Worm (Caenorhabditis elegans) whole organism, L1 larva: ENCODE results near the gene decr-1.1.

Experiments used
- C04F5.9 ChIP-seq: sonication (generic microtip); optimal IDR thresholded peaks from 2 replicates; lab custom pipeline; 2016; ENCODE audit warnings: missing genetic modification characterization, missing compliant biosample characterization
- C34B4.2 ChIP-seq: sonication (generic microtip); optimal IDR thresholded peaks from 2 replicates; lab custom pipeline; 2017; ENCODE audit warnings: mild to moderate bottlenecking, missing genetic modification characterization, missing compliant biosample characterization
- Y116A8C.19 ChIP-seq: sonication (generic microtip); optimal IDR thresholded peaks from 2 replicates; lab custom pipeline; 2016; ENCODE audit warnings: missing compliant biosample characterization, missing genetic modification characterization, borderline replicate concordance
- blmp-1 ChIP-seq: fragments of 150-350 bp; optimal IDR thresholded peaks from 2 replicates; lab custom pipeline; 2014; ENCODE audit warnings: missing biosample characterization, missing genetic modification characterization
- ceh-63 ChIP-seq: fragments of 200-800 bp; sonication (Bioruptor generic); optimal IDR thresholded peaks from 2 replicates; lab custom pipeline; 2018; ENCODE audit warnings: mild to moderate bottlenecking, missing genetic modification characterization, missing compliant biosample characterization
- ces-1 ChIP-seq: fragments of 150-350 bp; optimal IDR thresholded peaks from 2 replicates; lab custom pipeline; 2014; ENCODE audit warnings: missing biosample characterization, missing genetic modification reagents, missing genetic modification characterization
- dpl-1 ChIP-seq, 3 experiments: fragments of 150-350 bp in 2 of 3; sonication (generic microtip) in 1 of 3; optimal IDR thresholded peaks; 2 replicates each; lab custom pipeline; 2014 to 2017; ENCODE audit warnings: missing biosample characterization in 3 of 3, missing genetic modification characterization in 3 of 3, missing genetic modification reagents in 3 of 3
- dsc-1 ChIP-seq: sonication (generic microtip); optimal IDR thresholded peaks from 2 replicates; lab custom pipeline; 2016; ENCODE audit warnings: mild to moderate bottlenecking, missing genetic modification characterization, missing compliant biosample characterization
- efl-3 ChIP-seq: fragments of 200-800 bp; sonication (Bioruptor generic); optimal IDR thresholded peaks from 2 replicates; lab custom pipeline; 2018; ENCODE audit warnings: mild to moderate bottlenecking, missing genetic modification characterization, missing compliant biosample characterization
- egl-13 ChIP-seq: sonication (generic microtip); optimal IDR thresholded peaks from 2 replicates; lab custom pipeline; 2016; ENCODE audit warnings: missing genotype, missing genetic modification reagents, missing genetic modification characterization, missing compliant biosample characterization
- egl-27 ChIP-seq, 2 experiments: fragments of 150-350 bp in 1 of 2; sonication (generic microtip); optimal IDR thresholded peaks; 3 replicates each; lab custom pipeline; 2017 to 2018; ENCODE audit warnings: missing biosample characterization in 2 of 2, missing genetic modification characterization in 2 of 2, missing genetic modification reagents in 2 of 2
- elt-2 ChIP-seq: sonication (generic microtip); optimal IDR thresholded peaks from 2 replicates; lab custom pipeline; 2016; ENCODE audit warnings: missing genetic modification characterization, mild to moderate bottlenecking, inconsistent platforms, missing compliant biosample characterization, missing genetic modification reagents
- elt-3 ChIP-seq, 6 experiments: fragments of 150-350 bp in 1 of 6; sonication (generic microtip); optimal IDR thresholded peaks; 2 replicates each; lab custom pipeline; 2017 to 2018; ENCODE audit warnings: missing biosample characterization in 6 of 6, missing genetic modification characterization in 6 of 6, inconsistent platforms in 1 of 6
- ets-5 ChIP-seq: fragments of 200-800 bp; sonication (Bioruptor generic); IDR thresholded peaks from 2 replicates; pipeline ENCODE4 v1.3.6; 2022; ENCODE audit warnings: missing genetic modification characterization, missing compliant biosample characterization
- fkh-10 ChIP-seq: sonication (generic microtip); optimal IDR thresholded peaks from 2 replicates; lab custom pipeline; 2017; ENCODE audit warnings: missing biosample characterization, missing genetic modification reagents, missing genetic modification characterization
- fkh-4 ChIP-seq: sonication (generic microtip); optimal IDR thresholded peaks from 2 replicates; lab custom pipeline; 2016; ENCODE audit warnings: missing compliant biosample characterization, missing genetic modification characterization, borderline replicate concordance
- fkh-8 ChIP-seq: sonication (generic microtip); optimal IDR thresholded peaks from 2 replicates; lab custom pipeline; 2016; ENCODE audit warnings: mild to moderate bottlenecking, missing genetic modification characterization, missing compliant biosample characterization
- hlh-17 ChIP-seq: fragments of 200-800 bp; sonication (Bioruptor generic); optimal IDR thresholded peaks from 2 replicates; lab custom pipeline; 2018; ENCODE audit warnings: missing genetic modification characterization, mild to moderate bottlenecking, missing compliant biosample characterization, moderate library complexity, borderline replicate concordance
- hlh-4 ChIP-seq: sonication (generic microtip); optimal IDR thresholded peaks from 2 replicates; lab custom pipeline; 2016; ENCODE audit warnings: mild to moderate bottlenecking, missing genetic modification characterization, missing compliant biosample characterization
- irx-1 ChIP-seq: sonication (generic microtip); optimal IDR thresholded peaks from 2 replicates; lab custom pipeline; 2016; ENCODE audit warnings: missing genetic modification characterization, missing compliant biosample characterization
- isw-1 ChIP-seq: fragments of 200-800 bp; sonication (Bioruptor generic); IDR thresholded peaks from 2 replicates; pipeline ENCODE4 v1.3.6; 2022; ENCODE audit warnings: missing genetic modification characterization, missing compliant biosample characterization
- jun-1 ChIP-seq: fragments of 150-350 bp; optimal IDR thresholded peaks from 2 replicates; lab custom pipeline; 2014; ENCODE audit warnings: missing biosample characterization, missing genetic modification reagents, missing genetic modification characterization
- lin-14 ChIP-seq: fragments of 200-800 bp; sonication (Bioruptor generic); optimal IDR thresholded peaks from 2 replicates; lab custom pipeline; 2018; ENCODE audit warnings: mild to moderate bottlenecking, missing genetic modification characterization, moderate library complexity, missing compliant biosample characterization
- lir-3 ChIP-seq: sonication (generic microtip); optimal IDR thresholded peaks from 2 replicates; lab custom pipeline; 2016; ENCODE audit warnings: mild to moderate bottlenecking, missing genetic modification characterization, moderate library complexity, missing compliant biosample characterization; ENCODE audit not compliant: poor library complexity
- mab-9 ChIP-seq: fragments of 200-800 bp; sonication (Bioruptor generic); IDR thresholded peaks from 2 replicates; pipeline ENCODE4 v1.3.6; 2022; ENCODE audit warnings: missing genetic modification reagents, missing genetic modification characterization, missing compliant biosample characterization
- mdl-1 ChIP-seq, 2 experiments: fragments of 150-350 bp; optimal IDR thresholded peaks; 2 replicates each; lab custom pipeline; 2014 to 2017; ENCODE audit warnings: missing biosample characterization in 2 of 2, missing genetic modification characterization in 2 of 2, inconsistent platforms in 1 of 2
- mef-2 ChIP-seq: fragments of 150-350 bp; optimal IDR thresholded peaks from 2 replicates; lab custom pipeline; 2014; ENCODE audit warnings: missing biosample characterization, missing genetic modification characterization
- nhr-28 ChIP-seq: fragments of 150-350 bp; optimal IDR thresholded peaks from 2 replicates; lab custom pipeline; 2014; ENCODE audit warnings: missing biosample characterization, missing genetic modification characterization
- nhr-47 ChIP-seq: sonication (generic microtip); optimal IDR thresholded peaks from 2 replicates; lab custom pipeline; 2016; ENCODE audit warnings: mild to moderate bottlenecking, missing genetic modification characterization, moderate library complexity, missing compliant biosample characterization
- nhr-71 ChIP-seq: sonication (generic microtip); optimal IDR thresholded peaks from 2 replicates; lab custom pipeline; 2016; ENCODE audit warnings: mild to moderate bottlenecking, missing genetic modification characterization, moderate library complexity, missing compliant biosample characterization
- nhr-76 ChIP-seq: sonication (generic microtip); optimal IDR thresholded peaks from 2 replicates; lab custom pipeline; 2017; ENCODE audit warnings: missing biosample characterization, missing genetic modification characterization
- nhr-77 ChIP-seq: fragments of 150-350 bp; optimal IDR thresholded peaks from 2 replicates; lab custom pipeline; 2014; ENCODE audit warnings: missing biosample characterization, missing genetic modification characterization
- nhr-84 ChIP-seq: sonication (generic microtip); optimal IDR thresholded peaks from 2 replicates; lab custom pipeline; 2017; ENCODE audit warnings: missing biosample characterization, missing genetic modification characterization
- nhr-90 ChIP-seq: sonication (generic microtip); optimal IDR thresholded peaks from 2 replicates; lab custom pipeline; 2016; ENCODE audit warnings: mild to moderate bottlenecking, missing genetic modification characterization, missing compliant biosample characterization; ENCODE audit not compliant: poor library complexity
- pag-3 ChIP-seq: sonication (generic microtip); optimal IDR thresholded peaks from 2 replicates; lab custom pipeline; 2017; ENCODE audit warnings: missing genetic modification characterization, mild to moderate bottlenecking, missing compliant biosample characterization, antibody characterized with exemption, borderline replicate concordance; ENCODE audit not compliant: insufficient read depth
- pqm-1 ChIP-seq: sonication (generic microtip); optimal IDR thresholded peaks from 3 replicates; lab custom pipeline; 2017; ENCODE audit warnings: missing biosample characterization, missing genetic modification characterization
- rnt-1 ChIP-seq: sonication (generic microtip); optimal IDR thresholded peaks from 2 replicates; lab custom pipeline; 2016; ENCODE audit warnings: mild to moderate bottlenecking, missing genetic modification characterization, moderate library complexity, missing compliant biosample characterization
- sox-4 ChIP-seq: sonication (generic microtip); optimal IDR thresholded peaks from 2 replicates; lab custom pipeline; 2016; ENCODE audit warnings: missing genetic modification characterization, missing compliant biosample characterization
- sptf-1 ChIP-seq: fragments of 150-350 bp; optimal IDR thresholded peaks from 2 replicates; lab custom pipeline; 2014; ENCODE audit warnings: missing biosample characterization, missing genetic modification characterization
- sup-37 ChIP-seq: fragments of 200-800 bp; sonication (Bioruptor generic); optimal IDR thresholded peaks from 2 replicates; lab custom pipeline; 2018; ENCODE audit warnings: mild to moderate bottlenecking, missing genetic modification characterization, missing compliant biosample characterization
- tbx-2 ChIP-seq: sonication (generic microtip); optimal IDR thresholded peaks from 2 replicates; lab custom pipeline; 2016; ENCODE audit warnings: missing genetic modification characterization, missing compliant biosample characterization
- unc-130 ChIP-seq: fragments of 150-350 bp; optimal IDR thresholded peaks from 2 replicates; lab custom pipeline; 2017; ENCODE audit warnings: missing biosample characterization, missing genetic modification characterization, inconsistent platforms
- unc-86 ChIP-seq: sonication (generic microtip); optimal IDR thresholded peaks from 2 replicates; lab custom pipeline; 2016; ENCODE audit warnings: missing genetic modification characterization, missing compliant biosample characterization
- unc-98 ChIP-seq: fragments of 200-800 bp; sonication (Bioruptor generic); IDR thresholded peaks from 2 replicates; pipeline ENCODE4 v1.3.6; 2022; ENCODE audit warnings: missing genetic modification characterization, missing compliant biosample characterization
- zag-1 ChIP-seq: fragments of 150-350 bp; optimal IDR thresholded peaks from 2 replicates; lab custom pipeline; 2014; ENCODE audit warnings: missing biosample characterization, missing genetic modification characterization
- zip-4 ChIP-seq: fragments of 200-800 bp; sonication (Bioruptor generic); optimal IDR thresholded peaks from 2 replicates; lab custom pipeline; 2018; ENCODE audit warnings: mild to moderate bottlenecking, missing genetic modification characterization, moderate library complexity, missing compliant biosample characterization
- ztf-11 ChIP-seq, 2 experiments: sonication (generic microtip); optimal IDR thresholded peaks; 2 replicates each; lab custom pipeline; 2016 to 2017; ENCODE audit warnings: missing genetic modification characterization in 2 of 2, missing biosample characterization in 1 of 2, missing compliant biosample characterization in 1 of 2
- ztf-4 ChIP-seq: fragments of 150-350 bp; optimal IDR thresholded peaks from 2 replicates; lab custom pipeline; 2014; ENCODE audit warnings: missing biosample characterization, missing genetic modification characterization

Gene decr-1.1

DNA sequence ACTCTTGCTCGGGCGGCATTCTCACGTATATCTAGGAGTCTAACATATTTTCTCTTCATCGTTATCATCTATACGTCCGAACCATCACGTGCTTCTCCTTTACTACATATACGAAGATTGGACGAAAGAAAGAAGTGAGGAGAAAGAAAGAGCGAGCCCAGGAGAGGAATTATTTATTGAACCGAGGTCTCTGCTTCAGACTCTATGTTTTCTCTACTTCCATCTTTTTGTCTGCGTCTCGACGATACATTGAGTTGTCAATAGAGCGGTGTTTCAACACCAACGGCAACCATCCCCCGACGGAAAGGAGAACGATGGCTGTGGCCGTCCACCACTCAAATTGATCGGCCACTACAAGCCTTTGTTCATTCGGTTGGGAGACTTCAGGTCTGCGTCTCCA is 7.2 kb downstream of the decr-1.1 start (continued):
- TF ChIP-seq nhr-47: peak; percentile 83
- peak; percentile 30 to 76 (median 65) for TF ChIP-seq dpl-1 (GFP tag; optimal IDR thresholded peaks at IDR 0.05; lab: Kevin White, UChicago)
- TF ChIP-seq, all 84 proteins: peak for 54

DNA sequence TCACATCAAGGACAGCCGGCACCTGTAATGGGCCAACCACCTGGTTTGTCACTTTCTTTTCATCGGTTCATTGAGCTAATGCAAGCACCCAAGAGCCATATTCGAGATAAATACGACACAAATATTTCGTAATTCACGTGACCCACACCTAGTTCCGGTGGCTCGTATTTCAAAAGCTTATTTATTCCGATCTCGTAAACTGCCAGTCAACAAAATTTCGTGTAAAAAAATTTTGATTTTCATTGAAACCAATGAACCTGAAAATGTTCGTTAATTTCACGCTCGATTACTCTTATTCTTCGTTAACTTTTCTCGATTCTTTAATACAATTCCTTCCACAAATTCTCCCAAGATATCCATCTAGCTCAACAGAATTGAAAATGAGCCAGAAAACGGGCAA is 7.9 kb downstream of the decr-1.1 start:
- no peak for TF ChIP-seq blmp-1
- TF ChIP-seq fkh-8 (tag; lab: Kevin White, UChicago): peak; percentile 6

DNA sequence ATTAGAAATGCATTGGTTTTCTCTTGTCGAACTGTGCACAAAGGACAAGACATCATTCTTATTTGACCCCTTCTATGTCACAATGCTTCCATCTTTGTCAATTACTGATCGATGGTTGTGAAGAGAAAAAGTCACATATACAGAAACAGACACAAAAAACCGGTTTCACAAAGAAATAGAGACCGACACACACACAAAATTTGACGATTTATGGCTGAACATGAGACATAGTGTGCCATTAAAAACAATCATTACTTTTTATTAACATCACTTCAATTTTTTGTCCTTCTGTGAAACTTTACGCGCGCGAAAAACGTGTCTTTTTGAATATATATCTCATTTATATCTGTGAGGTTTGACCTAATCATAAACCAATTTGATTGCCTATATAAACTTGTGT is 8.4 kb downstream of the decr-1.1 start:
- no peak for TF ChIP-seq sox-4 (tag; lab: Kevin White, UChicago)
- TF ChIP-seq ces-1: no peak
- TF ChIP-seq nhr-28: no peak
- TF ChIP-seq dsc-1 (tag; lab: Kevin White, UChicago): no peak
- peak; percentile 82 for TF ChIP-seq lin-14 (GFP tag; lab: Kevin White, UChicago)
- no peak for TF ChIP-seq mdl-1 (tag; optimal IDR thresholded peaks at IDR 0.05; lab: Kevin White, UChicago)
- no peak for TF ChIP-seq C34B4.2 (tag; lab: Kevin White, UChicago)
- no peak for TF ChIP-seq ets-5
- TF ChIP-seq irx-1 (tag; lab: Kevin White, UChicago): no peak
- TF ChIP-seq nhr-77 (tag; lab: Kevin White, UChicago): no peak
- no peak for TF ChIP-seq egl-13 (tag; lab: Kevin White, UChicago)
- no peak for TF ChIP-seq rnt-1
- TF ChIP-seq tbx-2 (tag; lab: Kevin White, UChicago): peak; percentile 20
- peak; percentile 4 for TF ChIP-seq unc-86 (tag; lab: Kevin White, UChicago)
- TF ChIP-seq ceh-63: no peak
- TF ChIP-seq nhr-71 (tag; lab: Kevin White, UChicago): peak; percentile 60
- no peak for TF ChIP-seq sptf-1 (tag; lab: Kevin White, UChicago)
- TF ChIP-seq mef-2 (tag; lab: Kevin White, UChicago): no peak
- no peak for TF ChIP-seq hlh-4
- no peak for TF ChIP-seq sup-37 (GFP tag; lab: Kevin White, UChicago)
- TF ChIP-seq nhr-84: no peak
- no peak for TF ChIP-seq Y116A8C.19 (tag; lab: Kevin White, UChicago)
- TF ChIP-seq pag-3 (tag; lab: Kevin White, UChicago): no peak
- peak in 2 of 6 experiments; percentile 54 to 67 for TF ChIP-seq elt-3 (tag; optimal IDR thresholded peaks at IDR 0.05; lab: Kevin White, UChicago)
- no peak for TF ChIP-seq fkh-10 (GFP tag; lab: Kevin White, UChicago)
- TF ChIP-seq hlh-17 (GFP tag; lab: Kevin White, UChicago): no peak
- no peak for TF ChIP-seq nhr-76 (tag; lab: Kevin White, UChicago)
- TF ChIP-seq zag-1: no peak
- no peak for TF ChIP-seq pqm-1
- no peak for TF ChIP-seq ztf-4 (tag; lab: Kevin White, UChicago)
- TF ChIP-seq nhr-47: no peak
- no peak for TF ChIP-seq C04F5.9 (tag; lab: Kevin White, UChicago)
- TF ChIP-seq unc-130 (tag; lab: Kevin White, UChicago): peak; percentile 31
- no peak for TF ChIP-seq efl-3
- TF ChIP-seq egl-27 (tag; optimal IDR thresholded peaks at IDR 0.05; lab: Kevin White, UChicago): no peak
- peak in 1 of 2 experiments; percentile 25 for TF ChIP-seq ztf-11 (tag; optimal IDR thresholded peaks at IDR 0.05; lab: Kevin White, UChicago)
- TF ChIP-seq isw-1 (GFP tag; lab: Robert Waterston, UW): no peak
- no peak for TF ChIP-seq fkh-4 (tag; lab: Kevin White, UChicago)
- TF ChIP-seq zip-4 (GFP tag; lab: Kevin White, UChicago): no peak
- peak; percentile 48 for TF ChIP-seq nhr-90 (tag; lab: Kevin White, UChicago)
- no peak for TF ChIP-seq elt-2 (tag; lab: Kevin White, UChicago)
- no peak for TF ChIP-seq lir-3 (tag; lab: Kevin White, UChicago)
- no peak for TF ChIP-seq jun-1
- no peak for TF ChIP-seq unc-98
- no peak for TF ChIP-seq mab-9
